Worm (Caenorhabditis elegans): ENCODE results near the gene clec-136.
A peak's percentile ranks its signal among the peaks of the same experiment; 100 is the strongest.

Gene clec-136

ce11 chrII:4590086-4590485, 26.3 kb downstream of the clec-136 start:
- no peak for TF ChIP-seq sem-2 (GFP tag; optimal IDR thresholded peaks at IDR 0.05)
- TF ChIP-seq blmp-1 (tag; optimal IDR thresholded peaks at IDR 0.05): no peak
- TF ChIP-seq tbx-8 (GFP tag; optimal IDR thresholded peaks at IDR 0.05): no peak
- no peak for TF ChIP-seq lsy-2 (tag; optimal IDR thresholded peaks at IDR 0.05)
- TF ChIP-seq ham-2 (GFP tag; optimal IDR thresholded peaks at IDR 0.05): no peak
- TF ChIP-seq nhr-76 (tag; optimal IDR thresholded peaks at IDR 0.05): no peak
- TF ChIP-seq lin-32 (GFP tag; optimal IDR thresholded peaks at IDR 0.05): no peak

DNA sequence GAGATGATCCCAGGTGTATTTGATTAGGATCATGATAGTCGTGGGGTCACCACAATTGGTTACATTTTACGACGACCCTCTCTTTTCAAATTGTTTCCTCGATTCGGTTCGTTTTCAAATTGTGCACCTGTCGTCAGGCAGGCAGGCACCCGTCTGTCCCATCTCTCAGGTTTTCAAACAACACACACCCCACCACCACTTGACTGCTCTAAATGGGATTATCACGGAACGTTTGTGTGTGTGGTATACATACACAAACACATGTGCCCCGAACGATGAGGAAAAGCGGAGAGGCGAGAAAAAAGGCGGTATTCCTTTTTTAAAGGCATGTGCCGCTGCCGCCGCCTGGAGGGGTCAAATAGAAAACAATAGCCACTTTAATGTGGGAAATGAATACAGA, 31.0 kb downstream of the clec-136 start:
- TF ChIP-seq ces-1 (GFP tag; optimal IDR thresholded peaks at IDR 0.05): peak; percentile 48
- TF ChIP-seq cnd-1 (tag; optimal IDR thresholded peaks at IDR 0.05): peak; percentile 5
- TF ChIP-seq elt-1 (tag; optimal IDR thresholded peaks at IDR 0.05; ENCODE audit: borderline replicate concordance, insufficient read depth): no peak
- TF ChIP-seq nhr-237 (tag; optimal IDR thresholded peaks at IDR 0.05): no peak
- no peak for TF ChIP-seq ceh-39 (tag; optimal IDR thresholded peaks at IDR 0.05)
- peak; percentile 97 for TF ChIP-seq lin-32 (GFP tag; optimal IDR thresholded peaks at IDR 0.05)
- peak; percentile 38 for TF ChIP-seq ham-2 (GFP tag; optimal IDR thresholded peaks at IDR 0.05)
- no peak for TF ChIP-seq ceh-43 (GFP tag; optimal IDR thresholded peaks at IDR 0.05)
- TF ChIP-seq nhr-76 (tag; optimal IDR thresholded peaks at IDR 0.05): no peak
- TF ChIP-seq lin-13 (tag; optimal IDR thresholded peaks at IDR 0.05): no peak
- peak; percentile 13 for TF ChIP-seq sptf-1 (tag; optimal IDR thresholded peaks at IDR 0.05)
- peak; percentile 49 for TF ChIP-seq nhr-2 (tag; optimal IDR thresholded peaks at IDR 0.05)
- peak; percentile 3 for TF ChIP-seq sem-2 (GFP tag; optimal IDR thresholded peaks at IDR 0.05)
- no peak for TF ChIP-seq pha-4 (tag; optimal IDR thresholded peaks at IDR 0.05)
- peak; percentile 59 for TF ChIP-seq ztf-11 (tag; optimal IDR thresholded peaks at IDR 0.05)

ce11 chrII:4584313-4584712, 32.0 kb downstream of the clec-136 start:
- TF ChIP-seq ces-1 (GFP tag; optimal IDR thresholded peaks at IDR 0.05): peak; percentile 99
- no peak for TF ChIP-seq unc-39 (tag; optimal IDR thresholded peaks at IDR 0.05)
- no peak for TF ChIP-seq nhr-2 (tag; optimal IDR thresholded peaks at IDR 0.05)
- no peak for TF ChIP-seq drap-1 (GFP tag; optimal IDR thresholded peaks at IDR 0.05)

ce11 chrII:4583203-4583912, 33.0 kb downstream of the clec-136 start:
- TF ChIP-seq nhr-2 (tag; optimal IDR thresholded peaks at IDR 0.05): peak; percentile 64
- peak; percentile 94 for TF ChIP-seq elt-1 (tag; optimal IDR thresholded peaks at IDR 0.05; ENCODE audit: borderline replicate concordance, insufficient read depth)
- peak; percentile 67 for TF ChIP-seq lin-32 (GFP tag; optimal IDR thresholded peaks at IDR 0.05)
- TF ChIP-seq unc-62 (GFP tag; optimal IDR thresholded peaks at IDR 0.05): peak; percentile 54
- TF ChIP-seq zip-8 (tag; optimal IDR thresholded peaks at IDR 0.05): no peak

- TF ChIP-seq hlh-1 (tag; optimal IDR thresholded peaks at IDR 0.05) (peak; percentile 56), ceh-39 (tag; optimal IDR thresholded peaks at IDR 0.05) (no peak)
Observed at ce11 chrII:4581090-4581489, 35.3 kb downstream of the clec-136 start.

ce11 chrII:4579920-4580474, 36.3 kb downstream of the clec-136 start:
- TF ChIP-seq nhr-2 (tag; optimal IDR thresholded peaks at IDR 0.05) (peak; percentile 93), unc-39 (tag; optimal IDR thresholded peaks at IDR 0.05) (no peak), hlh-1 (tag; optimal IDR thresholded peaks at IDR 0.05) (peak; percentile 77), cnd-1 (tag; optimal IDR thresholded peaks at IDR 0.05) (peak; percentile 9), zip-8 (tag; optimal IDR thresholded peaks at IDR 0.05) (peak; percentile 73), unc-62 (GFP tag; optimal IDR thresholded peaks at IDR 0.05) (peak; percentile 8)

ce11 chrII:4579375-4579774, 37.0 kb downstream of the clec-136 start:
- TF ChIP-seq unc-62 (GFP tag; optimal IDR thresholded peaks at IDR 0.05) (peak; percentile 65), unc-39 (tag; optimal IDR thresholded peaks at IDR 0.05) (no peak), lsy-2 (tag; optimal IDR thresholded peaks at IDR 0.05) (no peak), nhr-237 (tag; optimal IDR thresholded peaks at IDR 0.05) (no peak), ceh-83 (GFP tag; optimal IDR thresholded peaks at IDR 0.05) (no peak), lin-13 (tag; optimal IDR thresholded peaks at IDR 0.05) (no peak), zip-8 (tag; optimal IDR thresholded peaks at IDR 0.05) (no peak), M03D4.4 (tag; optimal IDR thresholded peaks at IDR 0.05) (no peak), sem-2 (GFP tag; optimal IDR thresholded peaks at IDR 0.05) (no peak), lin-32 (GFP tag; optimal IDR thresholded peaks at IDR 0.05) (no peak), ham-2 (GFP tag; optimal IDR thresholded peaks at IDR 0.05) (no peak), tbx-8 (GFP tag; optimal IDR thresholded peaks at IDR 0.05) (no peak), bed-3 (GFP tag; optimal IDR thresholded peaks at IDR 0.05) (no peak), mep-1 (tag; optimal IDR thresholded peaks at IDR 0.05) (no peak), ceh-43 (GFP tag; optimal IDR thresholded peaks at IDR 0.05) (no peak), ceh-39 (tag; optimal IDR thresholded peaks at IDR 0.05) (no peak), nhr-2 (tag; optimal IDR thresholded peaks at IDR 0.05) (no peak), drap-1 (GFP tag; optimal IDR thresholded peaks at IDR 0.05) (no peak), nhr-12 (tag; optimal IDR thresholded peaks at IDR 0.05) (no peak), flh-1 (GFP tag; optimal IDR thresholded peaks at IDR 0.05) (no peak), nhr-76 (tag; optimal IDR thresholded peaks at IDR 0.05) (no peak), sptf-1 (tag; optimal IDR thresholded peaks at IDR 0.05) (peak; percentile 60), blmp-1 (tag; optimal IDR thresholded peaks at IDR 0.05) (no peak), elt-1 (tag; optimal IDR thresholded peaks at IDR 0.05; ENCODE audit: borderline replicate concordance, insufficient read depth) (no peak), cnd-1 (tag; optimal IDR thresholded peaks at IDR 0.05) (no peak), mls-2 (tag; optimal IDR thresholded peaks at IDR 0.05) (no peak), pha-4 (tag; optimal IDR thresholded peaks at IDR 0.05) (no peak), ces-1 (GFP tag; optimal IDR thresholded peaks at IDR 0.05) (peak; percentile 85), hlh-1 (tag; optimal IDR thresholded peaks at IDR 0.05) (no peak), ztf-11 (tag; optimal IDR thresholded peaks at IDR 0.05) (peak; percentile 8)

Measured in whole organism, mixed stage, embryonic.